Worm (Caenorhabditis elegans): ENCODE results near the gene srd-68.

srd-68 gene

DNA sequence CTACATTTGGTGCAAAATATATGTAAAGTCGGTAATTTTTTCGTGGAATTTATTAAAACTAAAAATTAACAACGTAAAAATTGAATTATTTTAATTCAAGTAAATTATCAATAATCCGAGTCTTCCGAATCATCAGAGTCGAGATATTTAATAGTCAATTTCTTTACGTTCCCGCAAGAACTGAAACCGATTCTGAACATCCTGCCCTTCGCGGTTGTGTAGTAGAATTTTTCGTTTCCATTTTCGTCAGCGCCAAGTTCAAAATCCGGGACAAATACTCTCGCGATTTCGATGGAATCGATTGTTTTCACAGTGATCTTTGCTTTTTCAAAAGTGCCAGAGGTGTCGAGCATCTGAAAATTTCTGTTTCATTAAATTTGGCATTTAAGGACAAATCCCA, 17.0 kb upstream of the srd-68 start:
- no peak for TF ChIP-seq mdl-1 (tag; optimal IDR thresholded peaks at IDR 0.05)
- no peak for TF ChIP-seq egl-27 (tag; optimal IDR thresholded peaks at IDR 0.05)
- no peak for TF ChIP-seq lin-39 (tag; optimal IDR thresholded peaks at IDR 0.05)
- no peak for TF ChIP-seq tbx-2 (tag; optimal IDR thresholded peaks at IDR 0.05)
- no peak for TF ChIP-seq skn-1 (tag; optimal IDR thresholded peaks at IDR 0.05)
- no peak for TF ChIP-seq ceh-82 (tag; optimal IDR thresholded peaks at IDR 0.05)
- no peak for TF ChIP-seq mml-1 (tag; optimal IDR thresholded peaks at IDR 0.05)

DNA sequence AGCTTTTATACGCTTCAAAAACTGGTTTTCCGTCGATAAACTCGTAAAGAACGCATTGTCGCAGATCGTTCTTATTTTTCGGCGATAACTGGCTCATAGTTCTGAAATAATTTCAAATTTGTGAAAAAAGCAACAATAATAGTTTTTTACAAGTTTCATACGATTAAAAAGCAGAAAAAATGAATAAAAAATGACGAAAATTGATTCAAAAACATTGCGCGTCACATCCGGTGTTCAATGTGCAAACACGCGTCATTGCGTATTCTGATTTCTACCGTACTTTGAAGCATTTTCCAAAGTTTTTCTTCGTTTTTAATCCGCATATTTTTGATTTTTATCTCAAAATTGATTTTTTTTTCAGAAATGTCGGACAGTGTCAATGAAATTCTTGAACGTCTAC, 15.8 kb upstream of the srd-68 start, which contains the start of the genes fbxa-206 and Y102A5C.2:
Gene fbxa-206, minus strand, starts transcription at position 101 of the 400 bp plus-strand sequence.
Gene Y102A5C.2, plus strand, starts transcription at position 354 of the 400 bp plus-strand sequence.
- TF ChIP-seq mdl-1 (tag; optimal IDR thresholded peaks at IDR 0.05) = no peak
- no peak for TF ChIP-seq fkh-2 (tag; optimal IDR thresholded peaks at IDR 0.05)
- TF ChIP-seq mml-1 (tag; optimal IDR thresholded peaks at IDR 0.05) = no peak
- TF ChIP-seq elt-2 (tag; optimal IDR thresholded peaks at IDR 0.05) = no peak
- no peak for TF ChIP-seq lin-15B (tag; optimal IDR thresholded peaks at IDR 0.05)
- TF ChIP-seq unc-62 (GFP tag; optimal IDR thresholded peaks at IDR 0.05) = no peak
- TF ChIP-seq daf-12 (tag; optimal IDR thresholded peaks at IDR 0.05) = no peak
- TF ChIP-seq tbx-2 (tag; optimal IDR thresholded peaks at IDR 0.05) = no peak
- no peak for TF ChIP-seq sea-2 (GFP tag; optimal IDR thresholded peaks at IDR 0.05)
- TF ChIP-seq lsy-12 (tag; optimal IDR thresholded peaks at IDR 0.05) = no peak
- no peak for TF ChIP-seq lin-39 (tag; optimal IDR thresholded peaks at IDR 0.05)
- no peak for TF ChIP-seq R02D3.7 (tag; optimal IDR thresholded peaks at IDR 0.05)
- no peak for TF ChIP-seq nhr-43 (tag; optimal IDR thresholded peaks at IDR 0.05; ENCODE audit: poor library complexity, severe bottlenecking)
- TF ChIP-seq fos-1 (tag; optimal IDR thresholded peaks at IDR 0.05) = no peak

DNA sequence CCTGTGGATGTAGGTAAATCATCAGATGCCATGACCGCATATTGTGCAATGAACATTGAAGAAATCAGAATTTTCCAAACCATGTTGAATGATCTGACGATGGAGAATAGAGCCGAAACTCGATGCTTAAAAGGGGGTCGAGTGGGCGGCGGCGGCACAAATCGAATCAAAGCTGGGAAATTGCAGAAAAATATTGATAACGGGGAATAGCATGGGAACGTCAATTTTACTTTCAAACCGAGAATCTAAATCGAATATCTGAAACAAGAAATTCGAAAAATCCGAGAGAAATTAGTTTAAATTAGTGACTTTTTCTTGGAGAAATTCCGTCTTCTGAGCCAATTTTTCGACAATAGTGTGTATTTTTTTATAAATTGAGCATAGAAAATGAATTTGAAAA, 13.5 kb upstream of the srd-68 start, which contains the start of gene F09C6.10:
Gene F09C6.10, minus strand, starts transcription at position 101 of the 400 bp plus-strand sequence.
- TF ChIP-seq ceh-28 (tag; optimal IDR thresholded peaks at IDR 0.05) (no peak), R02D3.7 (tag; optimal IDR thresholded peaks at IDR 0.05) (no peak), egl-5 (tag; optimal IDR thresholded peaks at IDR 0.05) (no peak), pqm-1 (tag; optimal IDR thresholded peaks at IDR 0.05) (no peak), ceh-9 (tag; optimal IDR thresholded peaks at IDR 0.05) (no peak), nhr-67 (tag; optimal IDR thresholded peaks at IDR 0.05) (no peak), hmg-11 (tag; optimal IDR thresholded peaks at IDR 0.05) (no peak), nfya-1 (tag; optimal IDR thresholded peaks at IDR 0.05; ENCODE audit: insufficient read depth) (no peak), sea-2 (GFP tag; optimal IDR thresholded peaks at IDR 0.05) (no peak), daf-12 (tag; optimal IDR thresholded peaks at IDR 0.05) (no peak), zag-1 (tag; optimal IDR thresholded peaks at IDR 0.05) (no peak)

DNA sequence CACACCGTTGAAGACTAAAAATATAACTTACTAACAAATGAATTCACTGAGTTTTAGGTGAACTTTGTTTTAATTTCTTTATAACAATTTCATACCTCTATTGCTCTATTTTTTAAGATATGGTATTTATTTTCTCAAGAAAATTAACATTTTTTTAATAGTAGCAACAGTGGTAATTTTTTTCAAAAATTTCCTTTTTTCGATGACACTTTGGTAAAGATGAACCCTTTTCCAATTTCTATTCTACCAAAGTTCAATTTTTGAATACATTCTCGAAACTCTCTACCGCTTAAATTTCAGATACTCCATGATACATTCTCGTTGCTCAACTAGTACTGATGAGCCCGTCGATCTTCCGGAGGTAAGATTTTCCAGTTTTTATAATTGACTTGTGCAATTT, 9.3 kb upstream of the srd-68 start, which contains the start of gene nhr-116:
Gene nhr-116, plus strand, starts transcription at position 301 of the 400 bp plus-strand sequence.
- TF ChIP-seq hmg-11 (tag; optimal IDR thresholded peaks at IDR 0.05) (no peak), nhr-67 (tag; optimal IDR thresholded peaks at IDR 0.05) (no peak), zag-1 (tag; optimal IDR thresholded peaks at IDR 0.05) (no peak), unc-62 (GFP tag; optimal IDR thresholded peaks at IDR 0.05) (no peak), nhr-28 (tag; optimal IDR thresholded peaks at IDR 0.05) (no peak), nfya-1 (tag; optimal IDR thresholded peaks at IDR 0.05; ENCODE audit: insufficient read depth) (no peak), nhr-23 (tag; optimal IDR thresholded peaks at IDR 0.05) (no peak), egl-5 (tag; optimal IDR thresholded peaks at IDR 0.05) (no peak), jun-1 (tag; optimal IDR thresholded peaks at IDR 0.05) (no peak), eor-1 (tag; optimal IDR thresholded peaks at IDR 0.05) (no peak), ztf-11 (tag; optimal IDR thresholded peaks at IDR 0.05) (no peak), nhr-43 (tag; optimal IDR thresholded peaks at IDR 0.05; ENCODE audit: poor library complexity, severe bottlenecking) (no peak), aly-2 (tag; optimal IDR thresholded peaks at IDR 0.05) (no peak), fkh-2 (tag; optimal IDR thresholded peaks at IDR 0.05) (no peak), mdl-1 (tag; optimal IDR thresholded peaks at IDR 0.05) (no peak), R02D3.7 (tag; optimal IDR thresholded peaks at IDR 0.05) (no peak), ceh-28 (tag; optimal IDR thresholded peaks at IDR 0.05) (no peak)

DNA sequence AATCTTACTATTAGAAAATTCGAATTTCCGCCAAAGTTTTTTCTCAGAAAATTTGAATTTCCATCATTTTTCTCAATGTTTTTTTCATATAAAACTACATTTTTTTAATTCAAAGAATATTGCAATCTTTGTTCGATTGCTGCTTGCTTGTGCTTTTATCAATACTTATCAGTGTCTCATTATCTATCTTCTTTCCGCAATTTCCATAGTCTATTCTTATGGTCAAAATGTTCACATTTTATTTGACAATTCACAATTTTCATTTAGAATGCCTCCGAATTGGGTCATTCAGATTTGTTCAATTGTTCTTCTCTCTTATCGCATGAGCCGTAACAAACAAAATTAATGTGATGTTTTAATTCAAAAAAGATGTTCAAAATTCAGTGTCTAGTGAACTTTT, 8.7 kb upstream of the srd-68 start:
- no peak for TF ChIP-seq nhr-28 (tag; optimal IDR thresholded peaks at IDR 0.05)
- peak; percentile 44 for TF ChIP-seq elt-2 (tag; optimal IDR thresholded peaks at IDR 0.05)
- peak; percentile 10 for TF ChIP-seq pqm-1 (tag; optimal IDR thresholded peaks at IDR 0.05)
- TF ChIP-seq ceh-16 (tag; optimal IDR thresholded peaks at IDR 0.05) = no peak

All from whole organism, L3 larva.